Worm (Caenorhabditis elegans) whole organism, L3 larva: Measurements from ENCODE around the gene C16C8.26.
A peak's percentile ranks its signal among the peaks of the same experiment; 100 is the strongest.

Source experiments
- ZK546.5 ChIP-seq: sonication (generic microtip); optimal IDR thresholded peaks from 2 replicates; lab custom pipeline; 2017; ENCODE audit warnings: missing biosample characterization, missing genetic modification characterization
- aly-2 ChIP-seq: fragments of 150-350 bp; optimal IDR thresholded peaks from 2 replicates; lab custom pipeline; 2014; ENCODE audit warnings: missing biosample characterization, missing genetic modification characterization
- ama-1 ChIP-seq: fragments of 150-350 bp; optimal IDR thresholded peaks from 2 replicates; lab custom pipeline; 2018
- ceh-16 ChIP-seq: sonication (generic microtip); optimal IDR thresholded peaks from 2 replicates; lab custom pipeline; 2017; ENCODE audit warnings: missing biosample characterization, missing genetic modification characterization
- ceh-28 ChIP-seq: fragments of 150-350 bp; optimal IDR thresholded peaks from 2 replicates; lab custom pipeline; 2014; ENCODE audit warnings: missing biosample characterization, missing genetic modification reagents, missing genetic modification characterization
- ceh-82 ChIP-seq: fragments of 150-350 bp; optimal IDR thresholded peaks from 2 replicates; lab custom pipeline; 2014; ENCODE audit warnings: missing biosample characterization, missing genetic modification characterization
- ceh-9 ChIP-seq: sonication (generic microtip); optimal IDR thresholded peaks from 2 replicates; lab custom pipeline; 2018; ENCODE audit warnings: missing biosample characterization, missing genetic modification characterization
- daf-12 ChIP-seq: fragments of 150-350 bp; optimal IDR thresholded peaks from 2 replicates; lab custom pipeline; 2014; ENCODE audit warnings: missing biosample characterization, missing genetic modification reagents, missing genetic modification characterization
- egl-27 ChIP-seq: sonication (generic microtip); optimal IDR thresholded peaks from 4 replicates; lab custom pipeline; 2017; ENCODE audit warnings: missing biosample characterization, missing genetic modification reagents, missing genetic modification characterization
- egl-5 ChIP-seq: fragments of 150-350 bp; optimal IDR thresholded peaks from 2 replicates; lab custom pipeline; 2017; ENCODE audit warnings: missing biosample characterization, missing genetic modification reagents, missing genetic modification characterization, inconsistent platforms
- elt-2 ChIP-seq: sonication (generic microtip); optimal IDR thresholded peaks from 2 replicates; lab custom pipeline; 2016; ENCODE audit warnings: missing genetic modification reagents, mild to moderate bottlenecking, missing genetic modification characterization, missing compliant biosample characterization
- elt-3 ChIP-seq, 3 experiments: fragments of 150-350 bp in 1 of 3; sonication (generic microtip) in 2 of 3; optimal IDR thresholded peaks; 2 replicates in 2 of 3; 4 replicates in 1 of 3; lab custom pipeline; 2014 to 2017; ENCODE audit warnings: missing biosample characterization in 3 of 3, missing genetic modification characterization in 3 of 3
- eor-1 ChIP-seq, 2 experiments: fragments of 150-350 bp; optimal IDR thresholded peaks; 2 replicates each; lab custom pipeline; 2014 to 2018; ENCODE audit warnings: missing biosample characterization in 2 of 2, missing genetic modification characterization in 2 of 2
- fkh-10 ChIP-seq: sonication (generic microtip); optimal IDR thresholded peaks from 2 replicates; lab custom pipeline; 2017; ENCODE audit warnings: missing biosample characterization, missing genetic modification reagents, missing genetic modification characterization
- fkh-2 ChIP-seq: fragments of 150-350 bp; optimal IDR thresholded peaks from 2 replicates; lab custom pipeline; 2014; ENCODE audit warnings: missing biosample characterization, missing genetic modification reagents, missing genetic modification characterization
- fos-1 ChIP-seq: fragments of 150-350 bp; optimal IDR thresholded peaks from 2 replicates; lab custom pipeline; 2014; ENCODE audit warnings: missing biosample characterization, missing genetic modification characterization
- hmg-11 ChIP-seq: sonication (generic microtip); optimal IDR thresholded peaks from 2 replicates; lab custom pipeline; 2016; ENCODE audit warnings: missing genetic modification characterization, missing compliant biosample characterization
- jun-1 ChIP-seq: fragments of 150-350 bp; optimal IDR thresholded peaks from 2 replicates; lab custom pipeline; 2014; ENCODE audit warnings: missing biosample characterization, missing genetic modification reagents, missing genetic modification characterization
- lin-15B ChIP-seq: fragments of 150-350 bp; optimal IDR thresholded peaks from 2 replicates; lab custom pipeline; 2014; ENCODE audit warnings: missing biosample characterization, missing genetic modification characterization
- lin-39 ChIP-seq: fragments of 150-350 bp; optimal IDR thresholded peaks from 2 replicates; lab custom pipeline; 2018; ENCODE audit warnings: missing biosample characterization, missing genetic modification reagents, missing genetic modification characterization
- lsy-12 ChIP-seq: sonication (generic microtip); optimal IDR thresholded peaks from 2 replicates; lab custom pipeline; 2016; ENCODE audit warnings: mild to moderate bottlenecking, missing genetic modification characterization, missing compliant biosample characterization
- mml-1 ChIP-seq: fragments of 150-350 bp; sonication (generic microtip); optimal IDR thresholded peaks from 3 replicates; lab custom pipeline; 2014; ENCODE audit warnings: missing biosample characterization, missing genetic modification characterization
- nfya-1 ChIP-seq: sonication (generic microtip); optimal IDR thresholded peaks from 2 replicates; lab custom pipeline; 2017; ENCODE audit warnings: missing genetic modification characterization, mild to moderate bottlenecking, missing compliant biosample characterization, antibody characterized with exemption, moderate library complexity; ENCODE audit not compliant: insufficient read depth
- nhr-23 ChIP-seq: fragments of 150-350 bp; optimal IDR thresholded peaks from 2 replicates; lab custom pipeline; 2014; ENCODE audit warnings: missing biosample characterization, missing genetic modification reagents, missing genetic modification characterization
- nhr-28 ChIP-seq: fragments of 150-350 bp; optimal IDR thresholded peaks from 2 replicates; lab custom pipeline; 2014; ENCODE audit warnings: missing biosample characterization, missing genetic modification characterization
- nhr-67 ChIP-seq: fragments of 150-350 bp; optimal IDR thresholded peaks from 2 replicates; lab custom pipeline; 2014; ENCODE audit warnings: missing biosample characterization, missing genetic modification characterization
- nhr-77 ChIP-seq: fragments of 150-350 bp; optimal IDR thresholded peaks from 2 replicates; lab custom pipeline; 2014; ENCODE audit warnings: missing biosample characterization, missing genetic modification characterization
- pha-4 ChIP-seq: fragments of 150-350 bp; optimal IDR thresholded peaks from 2 replicates; lab custom pipeline; 2014; ENCODE audit warnings: missing biosample characterization, missing genetic modification reagents, missing genetic modification characterization
- pqm-1 ChIP-seq: fragments of 150-350 bp; optimal IDR thresholded peaks from 2 replicates; lab custom pipeline; 2017; ENCODE audit warnings: missing biosample characterization, missing genetic modification characterization, inconsistent platforms
- sea-2 ChIP-seq: fragments of 150-350 bp; sonication (generic microtip); optimal IDR thresholded peaks from 4 replicates; lab custom pipeline; 2014; ENCODE audit warnings: missing biosample characterization, missing genetic modification reagents, missing genetic modification characterization
- snpc-4 ChIP-seq: fragments of 150-350 bp; optimal IDR thresholded peaks from 2 replicates; lab custom pipeline; 2014; ENCODE audit warnings: missing biosample characterization, missing genetic modification characterization
- tbx-2 ChIP-seq: sonication (generic microtip); optimal IDR thresholded peaks from 2 replicates; lab custom pipeline; 2016; ENCODE audit warnings: mild to moderate bottlenecking, missing genetic modification characterization, missing compliant biosample characterization
- zag-1 ChIP-seq: fragments of 150-350 bp; optimal IDR thresholded peaks from 2 replicates; lab custom pipeline; 2014; ENCODE audit warnings: missing biosample characterization, missing genetic modification characterization
- ztf-11 ChIP-seq: fragments of 150-350 bp; optimal IDR thresholded peaks from 2 replicates; lab custom pipeline; 2014; ENCODE audit warnings: missing biosample characterization, missing genetic modification characterization
- ztf-4 ChIP-seq: fragments of 150-350 bp; optimal IDR thresholded peaks from 2 replicates; lab custom pipeline; 2014; ENCODE audit warnings: missing biosample characterization, missing genetic modification characterization

The C16C8.26 gene

ce11 chrII:3440641-3440926 lies 17.5 kb downstream of the C16C8.26 start, which contains the start of gene C16C8.17:
TSS of gene C16C8.17 (plus strand) at chrII:3440827.
- TF ChIP-seq egl-5 (no peak), ceh-82 (tag; lab: Kevin White, UChicago) (no peak), mml-1 (tag; lab: Kevin White, UChicago) (no peak), jun-1 (tag; lab: Kevin White, UChicago) (no peak), lsy-12 (tag; lab: Kevin White, UChicago) (no peak), snpc-4 (tag; lab: Kevin White, UChicago) (no peak), ztf-4 (tag; lab: Kevin White, UChicago) (no peak), lin-39 (tag; lab: Kevin White, UChicago) (no peak), nhr-23 (tag; lab: Kevin White, UChicago) (no peak), zag-1 (no peak), lin-15B (tag; lab: Kevin White, UChicago) (no peak), ceh-28 (tag; lab: Kevin White, UChicago) (no peak), ztf-11 (tag; lab: Kevin White, UChicago) (no peak), elt-3 (tag; optimal IDR thresholded peaks at IDR 0.05; lab: Kevin White, UChicago) (no peak), nhr-28 (tag; lab: Kevin White, UChicago) (no peak), hmg-11 (no peak), fos-1 (tag; lab: Kevin White, UChicago) (no peak), egl-27 (no peak), nhr-67 (tag; lab: Kevin White, UChicago) (no peak)

ce11 chrII:3439842-3440640 lies 18.1 kb downstream of the C16C8.26 start:
- TF ChIP-seq pqm-1 (tag; lab: Kevin White, UChicago), result peak; percentile 57
- TF ChIP-seq elt-2, result peak; percentile 89
- TF ChIP-seq ceh-28 (tag; lab: Kevin White, UChicago), result no peak
- TF ChIP-seq snpc-4 (tag; lab: Kevin White, UChicago), result peak; percentile 57

ce11 chrII:3439244-3439698 lies 18.8 kb downstream of the C16C8.26 start:
- TF ChIP-seq elt-2 (peak; percentile 96), tbx-2 (tag; lab: Kevin White, UChicago) (no peak), nfya-1 (peak; percentile 15), elt-3 (tag; optimal IDR thresholded peaks at IDR 0.05; lab: Kevin White, UChicago) (no peak), pqm-1 (tag; lab: Kevin White, UChicago) (peak; percentile 69), lin-39 (tag; lab: Kevin White, UChicago) (peak; percentile 56)

ce11 chrII:3438280-3438679 lies 19.8 kb downstream of the C16C8.26 start:
- TF ChIP-seq mml-1 (tag; lab: Kevin White, UChicago) (no peak), nfya-1 (no peak), fkh-10 (GFP tag; lab: Kevin White, UChicago) (no peak), ZK546.5 (tag; lab: Kevin White, UChicago) (no peak), elt-3 (tag; optimal IDR thresholded peaks at IDR 0.05; lab: Kevin White, UChicago) (no peak), ceh-9 (no peak), pqm-1 (tag; lab: Kevin White, UChicago) (no peak), nhr-28 (tag; lab: Kevin White, UChicago) (no peak), zag-1 (no peak), lsy-12 (tag; lab: Kevin White, UChicago) (no peak), nhr-23 (tag; lab: Kevin White, UChicago) (no peak), fkh-2 (no peak), nhr-77 (no peak), ceh-16 (no peak), elt-2 (no peak), nhr-67 (tag; lab: Kevin White, UChicago) (no peak), aly-2 (no peak)

ce11 chrII:3437393-3437792 lies 20.7 kb downstream of the C16C8.26 start:
- TF ChIP-seq sea-2 (GFP tag; lab: Kevin White, UChicago) (no peak), ama-1 (lab: Kevin White, UChicago) (no peak), aly-2 (no peak), eor-1 (tag; optimal IDR thresholded peaks at IDR 0.05; lab: Kevin White, UChicago) (no peak), ZK546.5 (tag; lab: Kevin White, UChicago) (no peak), lin-15B (tag; lab: Kevin White, UChicago) (no peak), nhr-28 (tag; lab: Kevin White, UChicago) (no peak), ztf-4 (tag; lab: Kevin White, UChicago) (no peak), ceh-9 (no peak), egl-27 (no peak), pha-4 (no peak), mml-1 (tag; lab: Kevin White, UChicago) (no peak), elt-2 (no peak), pqm-1 (tag; lab: Kevin White, UChicago) (no peak), egl-5 (no peak), fkh-2 (no peak), tbx-2 (tag; lab: Kevin White, UChicago) (no peak), daf-12 (tag; lab: Kevin White, UChicago) (no peak)
- TF ChIP-seq, all 47 proteins: peak for 0
